Worm (Caenorhabditis elegans): Measurements from ENCODE around the gene fzy-1.

ce11 chrII:5514846-5515245 is 14.3 kb downstream of the fzy-1 start, which contains the start of gene sahd-1:
- TF ChIP-seq ref-1 (GFP tag; conservative IDR thresholded peaks at IDR 0.05) (no peak), cog-1 (tag; optimal IDR thresholded peaks at IDR 0.05) (no peak), klf-2 (GFP tag; conservative IDR thresholded peaks at IDR 0.05) (no peak)

Measured in whole organism, midembryonic.